Fruit fly (Drosophila melanogaster) whole organism, embryonic: Measurements from ENCODE around the gene CG33643.

Experiments
- Antp ChIP-seq: fragments of 200-800 bp; sonication (Bioruptor generic); optimal IDR thresholded peaks from 3 replicates; lab custom pipeline; 2016; ENCODE audit warnings: missing biosample characterization, missing genetic modification characterization
- B-H1 ChIP-seq: fragments of 200-800 bp; sonication (Bioruptor generic); IDR thresholded peaks from 3 replicates; pipeline ENCODE4 v1.3.6; 2022; ENCODE audit warnings: missing biosample characterization, missing genetic modification characterization
- BEAF-32 ChIP-seq: fragments of 200-800 bp; sonication (Bioruptor generic); optimal IDR thresholded peaks from 3 replicates; lab custom pipeline; 2017; ENCODE audit warnings: missing biosample characterization, missing genetic modification characterization, mild to moderate bottlenecking, moderate library complexity, missing genetic modification reagents
- CG10431 ChIP-seq: fragments of 200-800 bp; sonication (Bioruptor generic); optimal IDR thresholded peaks from 3 replicates; lab custom pipeline; 2018; ENCODE audit warnings: missing biosample characterization, mild to moderate bottlenecking, missing genetic modification characterization
- CG13287 ChIP-seq: fragments of 200-800 bp; sonication (Bioruptor generic); IDR thresholded peaks from 2 replicates; pipeline ENCODE4 v1.3.6; 2022; ENCODE audit warnings: missing biosample characterization, missing genetic modification characterization; ENCODE audit not compliant: partially characterized antibody
- CG14667 ChIP-seq: fragments of 200-800 bp; sonication (Bioruptor generic); IDR thresholded peaks from 2 replicates; pipeline ENCODE4 v1.3.6; 2022; ENCODE audit warnings: missing biosample characterization, missing genetic modification characterization
- CG15011 ChIP-seq: fragments of 200-800 bp; sonication (Bioruptor generic); optimal IDR thresholded peaks from 3 replicates; lab custom pipeline; 2018; ENCODE audit warnings: missing biosample characterization, mild to moderate bottlenecking, missing genetic modification characterization
- CG15601 ChIP-seq: fragments of 200-800 bp; sonication (Bioruptor generic); optimal IDR thresholded peaks from 3 replicates; lab custom pipeline; 2019; ENCODE audit warnings: missing biosample characterization, mild to moderate bottlenecking, missing genetic modification characterization, moderate library complexity
- CG18599 ChIP-seq: fragments of 200-800 bp; sonication (Bioruptor generic); optimal IDR thresholded peaks from 3 replicates; lab custom pipeline; 2017; ENCODE audit warnings: missing biosample characterization, missing genetic modification characterization, mild to moderate bottlenecking, moderate library complexity, missing genetic modification reagents
- CG2875 ChIP-seq: fragments of 200-800 bp; sonication (Bioruptor generic); optimal IDR thresholded peaks from 2 replicates; lab custom pipeline; 2017; ENCODE audit warnings: missing biosample characterization, mild to moderate bottlenecking, missing genetic modification characterization, missing genetic modification reagents
- CG32532 ChIP-seq: fragments of 200-800 bp; sonication (Bioruptor generic); IDR thresholded peaks from 2 replicates; pipeline ENCODE4 v1.3.6; 2022; ENCODE audit warnings: missing biosample characterization, missing genetic modification characterization
- CG32767 ChIP-seq: fragments of 200-800 bp; sonication (Bioruptor generic); IDR thresholded peaks from 2 replicates; pipeline ENCODE4 v1.3.6; 2022; ENCODE audit warnings: missing biosample characterization, missing genetic modification characterization
- CG4854 ChIP-seq: fragments of 200-800 bp; sonication (Bioruptor generic); optimal IDR thresholded peaks from 2 replicates; lab custom pipeline; 2016; ENCODE audit warnings: missing biosample characterization, missing genetic modification characterization, inconsistent platforms
- CG6175 ChIP-seq: fragments of 200-800 bp; sonication (Bioruptor generic); IDR thresholded peaks from 3 replicates; pipeline ENCODE4 v1.3.6; 2022; ENCODE audit warnings: missing biosample characterization, missing genetic modification characterization
- CG6813 ChIP-seq: fragments of 200-800 bp; sonication (Bioruptor generic); optimal IDR thresholded peaks from 2 replicates; lab custom pipeline; 2017; ENCODE audit warnings: missing biosample characterization, missing genetic modification characterization, mild to moderate bottlenecking, moderate library complexity, missing genetic modification reagents
- CG8944 ChIP-seq: fragments of 200-800 bp; sonication (Bioruptor generic); optimal IDR thresholded peaks from 3 replicates; lab custom pipeline; 2016; ENCODE audit warnings: missing biosample characterization, missing genetic modification characterization
- CG9817 ChIP-seq: fragments of 200-800 bp; sonication (Bioruptor generic); optimal IDR thresholded peaks from 2 replicates; lab custom pipeline; 2018; ENCODE audit warnings: missing biosample characterization, mild to moderate bottlenecking, missing genetic modification characterization, moderate library complexity
- Chrac-16 ChIP-seq: fragments of 200-800 bp; sonication (Bioruptor generic); optimal IDR thresholded peaks from 3 replicates; lab custom pipeline; 2016; ENCODE audit warnings: missing biosample characterization, missing genetic modification characterization
- D ChIP-seq, 2 experiments: fragments of 200-800 bp in 1 of 2; fragments of >200 bp in 1 of 2; sonication (Bioruptor generic) in 1 of 2; optimal IDR thresholded peaks; 2 replicates in 1 of 2; 3 replicates in 1 of 2; lab custom pipeline; 2017; ENCODE audit warnings: mild to moderate bottlenecking in 1 of 2, missing biosample characterization in 1 of 2, missing genetic modification characterization in 1 of 2, missing genetic modification reagents in 1 of 2
- D19A ChIP-seq: fragments of 200-800 bp; optimal IDR thresholded peaks from 3 replicates; lab custom pipeline; 2019; ENCODE audit warnings: missing biosample characterization, mild to moderate bottlenecking, missing genetic modification characterization, moderate library complexity
- D19B ChIP-seq: fragments of 200-800 bp; sonication (Bioruptor generic); optimal IDR thresholded peaks from 2 replicates; lab custom pipeline; 2017; ENCODE audit warnings: missing biosample characterization, mild to moderate bottlenecking, missing genetic modification characterization
- GATAe ChIP-seq: fragments of 200-800 bp; sonication (Bioruptor generic); conservative IDR thresholded peaks from 2 replicates; pipeline ENCODE4 v1.3.6; 2022; ENCODE audit warnings: missing biosample characterization, missing genetic modification characterization
- H15 ChIP-seq: fragments of 200-800 bp; sonication (Bioruptor generic); IDR thresholded peaks from 3 replicates; pipeline ENCODE4 v1.3.6; 2022; ENCODE audit warnings: missing biosample characterization, missing genetic modification characterization
- HLH4C ChIP-seq: fragments of 200-800 bp; sonication (Bioruptor generic); IDR thresholded peaks from 3 replicates; pipeline ENCODE4 v1.3.6; 2022; ENCODE audit warnings: missing biosample characterization, missing genetic modification characterization; ENCODE audit not compliant: partially characterized antibody
- Hr51 ChIP-seq, 2 experiments: fragments of 200-800 bp; sonication (Bioruptor generic); optimal IDR thresholded peaks; 2 replicates in 1 of 2; 3 replicates in 1 of 2; lab custom pipeline; 2016 to 2018; ENCODE audit warnings: missing biosample characterization in 2 of 2, missing genetic modification characterization in 2 of 2, mild to moderate bottlenecking in 1 of 2, moderate library complexity in 1 of 2
- Jarid2 ChIP-seq: fragments of 200-800 bp; sonication (Bioruptor generic); optimal IDR thresholded peaks from 3 replicates; lab custom pipeline; 2017; ENCODE audit warnings: mild to moderate bottlenecking, missing biosample characterization, missing genetic modification reagents, missing genetic modification characterization
- Myb ChIP-seq: fragments of 200-800 bp; sonication (Bioruptor generic); optimal IDR thresholded peaks from 2 replicates; lab custom pipeline; 2016; ENCODE audit warnings: missing biosample characterization, missing genetic modification characterization
- Ptx1 ChIP-seq: fragments of 200-800 bp; sonication (Bioruptor generic); IDR thresholded peaks from 2 replicates; pipeline ENCODE4 v1.3.6; 2022; ENCODE audit warnings: missing biosample characterization, missing genetic modification characterization
- Ravus ChIP-seq: fragments of 200-800 bp; sonication (Bioruptor generic); IDR thresholded peaks from 2 replicates; pipeline ENCODE4 v1.3.6; 2022; ENCODE audit warnings: missing biosample characterization, missing genetic modification characterization
- Six4 ChIP-seq: fragments of 200-800 bp; sonication (Bioruptor generic); optimal IDR thresholded peaks from 2 replicates; lab custom pipeline; 2016; ENCODE audit warnings: missing biosample characterization, missing genetic modification characterization
- amos ChIP-seq: fragments of 200-800 bp; sonication (Bioruptor generic); IDR thresholded peaks from 2 replicates; pipeline ENCODE4 v1.3.6; 2022; ENCODE audit warnings: missing biosample characterization, missing genetic modification characterization; ENCODE audit not compliant: partially characterized antibody
- ap ChIP-seq: fragments of 200-800 bp; sonication (Bioruptor generic); IDR thresholded peaks from 2 replicates; pipeline ENCODE4 v1.3.6; 2022; ENCODE audit warnings: missing biosample characterization, missing genetic modification characterization
- bowl ChIP-seq: fragments of 200-800 bp; sonication (Bioruptor generic); IDR thresholded peaks from 2 replicates; pipeline ENCODE4 v1.3.6; 2022; ENCODE audit warnings: missing biosample characterization, missing genetic modification characterization
- br ChIP-seq: fragments of >200 bp; optimal IDR thresholded peaks from 2 replicates; lab custom pipeline; 2017
- dysf ChIP-seq: fragments of 200-800 bp; sonication (Bioruptor generic); IDR thresholded peaks from 3 replicates; pipeline ENCODE4 v1.3.6; 2022; ENCODE audit warnings: missing biosample characterization, missing genetic modification characterization
- emc ChIP-seq: fragments of 200-800 bp; sonication (Bioruptor generic); optimal IDR thresholded peaks from 2 replicates; lab custom pipeline; 2016; ENCODE audit warnings: missing biosample characterization, missing genetic modification characterization
- exex ChIP-seq: fragments of 200-800 bp; sonication (Bioruptor generic); optimal IDR thresholded peaks from 4 replicates; lab custom pipeline; 2018; ENCODE audit warnings: missing biosample characterization, mild to moderate bottlenecking, missing genetic modification characterization, moderate library complexity
- fd3F ChIP-seq: fragments of 200-800 bp; sonication (Bioruptor generic); optimal IDR thresholded peaks from 2 replicates; lab custom pipeline; 2018; ENCODE audit warnings: missing biosample characterization, mild to moderate bottlenecking, missing genetic modification characterization, moderate library complexity
- gfzf ChIP-seq: fragments of 200-800 bp; sonication (Bioruptor generic); optimal IDR thresholded peaks from 2 replicates; lab custom pipeline; 2016; ENCODE audit warnings: missing biosample characterization, mild to moderate bottlenecking, missing genetic modification characterization, moderate library complexity
- gt ChIP-seq: fragments of 200-800 bp; sonication (Bioruptor generic); IDR thresholded peaks from 2 replicates; pipeline ENCODE4 v1.3.6; 2022; ENCODE audit warnings: missing biosample characterization, missing genetic modification characterization
- hkb ChIP-seq, 2 experiments: fragments of 200-800 bp in 1 of 2; fragments of >200 bp in 1 of 2; sonication (Bioruptor generic) in 1 of 2; IDR thresholded peaks in 1 of 2; optimal IDR thresholded peaks in 1 of 2; 2 replicates each; pipeline versions ENCODE4 v1.3.6 to Lab custom; 2017 to 2022; ENCODE audit warnings: missing biosample characterization in 1 of 2, missing genetic modification characterization in 1 of 2
- ken ChIP-seq: fragments of 200-800 bp; sonication (Bioruptor generic); IDR thresholded peaks from 3 replicates; pipeline ENCODE4 v1.3.6; 2022; ENCODE audit warnings: missing biosample characterization, missing genetic modification characterization
- kni ChIP-seq: fragments of 200-800 bp; sonication (Bioruptor generic); optimal IDR thresholded peaks from 3 replicates; lab custom pipeline; 2017; ENCODE audit warnings: mild to moderate bottlenecking, missing biosample characterization, missing genetic modification reagents, missing genetic modification characterization
- nau ChIP-seq: fragments of 200-800 bp; sonication (Bioruptor generic); optimal IDR thresholded peaks from 3 replicates; lab custom pipeline; 2017; ENCODE audit warnings: missing biosample characterization, mild to moderate bottlenecking, missing genetic modification characterization, missing genetic modification reagents
- scrt ChIP-seq: fragments of 200-800 bp; sonication (Bioruptor generic); optimal IDR thresholded peaks from 2 replicates; lab custom pipeline; 2018; ENCODE audit warnings: missing biosample characterization, mild to moderate bottlenecking, missing genetic modification characterization, moderate library complexity
- sisA ChIP-seq: fragments of 200-800 bp; sonication (Bioruptor generic); IDR thresholded peaks from 2 replicates; pipeline ENCODE4 v1.3.6; 2022; ENCODE audit warnings: missing biosample characterization, missing genetic modification characterization
- ssp ChIP-seq: fragments of 200-800 bp; sonication (Bioruptor generic); IDR thresholded peaks from 2 replicates; pipeline ENCODE4 v1.3.6; 2022; ENCODE audit warnings: missing biosample characterization, missing genetic modification characterization
- tap ChIP-seq: fragments of 200-800 bp; optimal IDR thresholded peaks from 3 replicates; lab custom pipeline; 2019; ENCODE audit warnings: missing biosample characterization, mild to moderate bottlenecking, missing genetic modification characterization, moderate library complexity
- zf30C ChIP-seq: fragments of 200-800 bp; sonication (Bioruptor generic); optimal IDR thresholded peaks from 3 replicates; lab custom pipeline; 2018; ENCODE audit warnings: missing biosample characterization, mild to moderate bottlenecking, missing genetic modification characterization

CG33643 gene

dm6 chr2L:13549973-13550458, 19.1 kb downstream of the CG33643 start, which contains the start of gene kuz (continued):
- TF ChIP-seq scrt (GFP tag; lab: Kevin White, UChicago) = no peak
- no peak for TF ChIP-seq D19B
- no peak for TF ChIP-seq exex
- peak; percentile 18 for TF ChIP-seq CG9817
- peak in 1 of 2 experiments; percentile 7 for TF ChIP-seq Hr51 (GFP tag; optimal IDR thresholded peaks at IDR 0.05; lab: Kevin White, UChicago)
- peak; percentile 44 for TF ChIP-seq CG32532
- peak; percentile 63 for TF ChIP-seq CG13287 (GFP tag; lab: Robert Waterston, UW)
- no peak for TF ChIP-seq Chrac-16
- peak; percentile 59; the same call in 1 of the 3 replicates for TF ChIP-seq HLH4C (GFP tag; lab: Robert Waterston, UW)
- peak; percentile 63 for TF ChIP-seq BEAF-32 (GFP tag; lab: Kevin White, UChicago)
- TF ChIP-seq H15 (GFP tag; lab: Robert Waterston, UW) = no peak
- no peak for TF ChIP-seq bowl (GFP tag; lab: Robert Waterston, UW)
- TF ChIP-seq B-H1 (GFP tag; lab: Robert Waterston, UW) = no peak
- TF ChIP-seq ken = no peak
- TF ChIP-seq br (lab: Kevin White, UChicago) = no peak
- TF ChIP-seq ssp (GFP tag; lab: Robert Waterston, UW) = no peak
- peak; percentile 53 for TF ChIP-seq D19A (tag; lab: Kevin White, UChicago)
- no peak for TF ChIP-seq CG10431
- peak; percentile 75 for TF ChIP-seq CG32767 (GFP tag; lab: Robert Waterston, UW)
- TF ChIP-seq CG15011 (GFP tag; lab: Kevin White, UChicago) = no peak
- TF ChIP-seq CG15601 (tag; lab: Kevin White, UChicago) = peak; percentile 34
- TF ChIP-seq Myb (GFP tag; lab: Kevin White, UChicago) = no peak
- peak; percentile 50 for TF ChIP-seq kni (GFP tag; lab: Kevin White, UChicago)
- no peak for TF ChIP-seq ap (GFP tag; lab: Robert Waterston, UW)
- TF ChIP-seq amos (GFP tag; lab: Robert Waterston, UW) = peak; percentile 62; the same call in 1 of the 2 replicates
- TF ChIP-seq D (optimal IDR thresholded peaks at IDR 0.05; lab: Kevin White, UChicago) = no peak
- TF ChIP-seq D (GFP tag; optimal IDR thresholded peaks at IDR 0.05; lab: Kevin White, UChicago) = no peak
- TF ChIP-seq Jarid2 = peak; percentile 100
- no peak for TF ChIP-seq CG6175
- no peak for TF ChIP-seq GATAe
- peak; percentile 26 for TF ChIP-seq CG4854 (GFP tag; lab: Kevin White, UChicago)
- peak; percentile 17 for TF ChIP-seq CG6813 (GFP tag; lab: Kevin White, UChicago)
- no peak for TF ChIP-seq hkb (optimal IDR thresholded peaks at IDR 0.05; lab: Kevin White, UChicago)
- 0 out of 2 replicates have a peak, but pooled peaks have one; percentile 30 for TF ChIP-seq hkb (GFP tag; IDR thresholded peaks at IDR 0.05; lab: Robert Waterston, UW)
- TF ChIP-seq Six4 (GFP tag; lab: Kevin White, UChicago) = no peak
- peak; percentile 25 for TF ChIP-seq nau (GFP tag; lab: Kevin White, UChicago)
- no peak for TF ChIP-seq dysf (GFP tag; lab: Robert Waterston, UW)
- no peak for TF ChIP-seq fd3F (GFP tag; lab: Kevin White, UChicago)
- TF ChIP-seq CG18599 (GFP tag; lab: Kevin White, UChicago) = peak; percentile 33
- no peak for TF ChIP-seq CG14667 (GFP tag; lab: Robert Waterston, UW)
- peak; percentile 36 for TF ChIP-seq zf30C (GFP tag; lab: Kevin White, UChicago)
- no peak for TF ChIP-seq Antp (GFP tag; lab: Kevin White, UChicago)
- TF ChIP-seq Ravus (GFP tag; lab: Robert Waterston, UW) = no peak
- no peak for TF ChIP-seq gt (GFP tag; lab: Robert Waterston, UW)
- no peak for TF ChIP-seq emc (GFP tag; lab: Kevin White, UChicago)
- TF ChIP-seq sisA (GFP tag; lab: Robert Waterston, UW) = no peak
- no peak for TF ChIP-seq CG8944
- TF ChIP-seq tap = peak; percentile 31
- TF ChIP-seq gfzf (GFP tag; lab: Kevin White, UChicago) = peak; percentile 67
- no peak for TF ChIP-seq CG2875 (GFP tag; lab: Kevin White, UChicago)
- peak; percentile 16; the same call in 1 of the 2 replicates for TF ChIP-seq Ptx1 (GFP tag; lab: Robert Waterston, UW)
